Fruit fly (Drosophila melanogaster): ENCODE data around the gene CG46311.

DNA sequence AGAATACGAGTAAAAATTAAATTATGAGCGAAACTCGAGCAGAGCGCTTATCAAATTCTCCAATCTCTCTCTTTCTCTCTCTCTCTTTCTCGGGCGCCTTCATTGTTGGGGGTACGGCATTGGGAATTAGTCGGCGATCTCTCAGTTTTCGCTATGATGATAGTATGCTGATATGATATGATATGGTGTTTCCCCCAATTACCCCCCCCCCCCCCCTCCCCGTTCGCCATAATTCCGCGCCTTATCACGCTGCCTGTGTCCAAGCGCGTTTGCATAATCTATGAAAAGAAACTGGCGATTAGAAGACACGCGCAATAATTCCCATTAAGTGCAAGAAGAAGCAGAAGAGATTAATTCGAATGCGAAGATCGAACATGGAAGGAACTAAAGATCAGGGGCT lies 73.2 kb downstream of the CG46311 start:
- no peak for TF ChIP-seq CG4496 (GFP tag; IDR thresholded peaks at IDR 0.05)
- no peak for TF ChIP-seq CG8301 (tag; optimal IDR thresholded peaks at IDR 0.05)
- no peak for TF ChIP-seq CG17806 (tag; optimal IDR thresholded peaks at IDR 0.05)
- no peak for TF ChIP-seq CG12605 (GFP tag; IDR thresholded peaks at IDR 0.05)
- TF ChIP-seq Snoo (tag; optimal IDR thresholded peaks at IDR 0.05), result no peak
- no peak for TF ChIP-seq fd96Ca (GFP tag; IDR thresholded peaks at IDR 0.05)
- no peak for TF ChIP-seq CG34367 (tag; optimal IDR thresholded peaks at IDR 0.05)
- TF ChIP-seq CG10348 (GFP tag; IDR thresholded peaks at IDR 0.05), result no peak
- no peak for TF ChIP-seq CG13204 (GFP tag; optimal IDR thresholded peaks at IDR 0.05)
- TF ChIP-seq Pif1B (GFP tag; optimal IDR thresholded peaks at IDR 0.05), result no peak
- TF ChIP-seq EcR (GFP tag; optimal IDR thresholded peaks at IDR 0.05), result no peak
- TF ChIP-seq CG9948 (tag; optimal IDR thresholded peaks at IDR 0.05), result no peak
- no peak for TF ChIP-seq Ets98B (GFP tag; IDR thresholded peaks at IDR 0.05)
- no peak for TF ChIP-seq CG14655 (GFP tag; optimal IDR thresholded peaks at IDR 0.05)
